Worm (Caenorhabditis elegans): ENCODE data around the gene nhr-119.

The nhr-119 gene

ce11 chrII:2839004-2839403 lies 38.6 kb upstream of the nhr-119 start, which contains the start of gene Y110A2AL.4:
TSS of gene Y110A2AL.4 (plus strand) at chrII:2839304.
- peak; percentile 12 for TF ChIP-seq elt-1 (tag; optimal IDR thresholded peaks at IDR 0.05; ENCODE audit: borderline replicate concordance, insufficient read depth)

ce11 chrII:2836853-2837252 lies 36.5 kb upstream of the nhr-119 start, which contains the start of gene K12H6.7:
TSS of gene K12H6.7 (minus strand) at chrII:2836953.
- TF ChIP-seq cnd-1 (tag; optimal IDR thresholded peaks at IDR 0.05) (no peak), ham-2 (GFP tag; optimal IDR thresholded peaks at IDR 0.05) (no peak), unc-39 (tag; optimal IDR thresholded peaks at IDR 0.05) (no peak)

- TF ChIP-seq ces-1 (GFP tag; optimal IDR thresholded peaks at IDR 0.05) (peak; percentile 8), blmp-1 (tag; optimal IDR thresholded peaks at IDR 0.05) (no peak)
These were observed 33.7 kb upstream of the nhr-119 start for ce11 chrII:2834105-2834504.

DNA sequence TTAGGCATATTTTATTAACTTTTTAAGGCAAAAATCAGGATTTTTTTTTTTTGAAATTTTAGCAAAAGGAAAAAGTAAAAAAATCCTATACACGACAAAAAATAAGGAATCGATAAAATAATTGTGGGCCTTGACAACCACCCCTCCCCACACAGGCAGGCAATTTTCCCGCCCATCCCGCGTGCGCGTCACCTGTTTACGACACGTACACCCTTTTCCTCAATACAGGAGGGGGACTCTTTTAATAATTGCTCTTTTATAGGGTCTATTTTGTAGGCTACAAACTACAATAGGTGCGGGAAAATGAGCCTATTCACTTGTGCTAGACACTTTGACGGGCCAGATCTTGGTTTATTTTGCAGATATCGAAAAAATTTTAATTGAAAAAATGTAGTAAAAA lies 32.1 kb upstream of the nhr-119 start:
- TF ChIP-seq lin-13 (tag; optimal IDR thresholded peaks at IDR 0.05) (no peak), unc-39 (tag; optimal IDR thresholded peaks at IDR 0.05) (no peak), sem-2 (GFP tag; optimal IDR thresholded peaks at IDR 0.05) (no peak), elt-1 (tag; optimal IDR thresholded peaks at IDR 0.05; ENCODE audit: borderline replicate concordance, insufficient read depth) (no peak), lin-32 (GFP tag; optimal IDR thresholded peaks at IDR 0.05) (no peak), elt-3 (tag; optimal IDR thresholded peaks at IDR 0.05) (no peak), bed-3 (GFP tag; optimal IDR thresholded peaks at IDR 0.05) (no peak), hlh-1 (tag; optimal IDR thresholded peaks at IDR 0.05) (peak; percentile 81), blmp-1 (tag; optimal IDR thresholded peaks at IDR 0.05) (no peak), nhr-12 (tag; optimal IDR thresholded peaks at IDR 0.05) (peak; percentile 52), mep-1 (tag; optimal IDR thresholded peaks at IDR 0.05) (no peak), ham-2 (GFP tag; optimal IDR thresholded peaks at IDR 0.05) (no peak), nhr-76 (tag; optimal IDR thresholded peaks at IDR 0.05) (no peak), nhr-237 (tag; optimal IDR thresholded peaks at IDR 0.05) (no peak), ceh-43 (GFP tag; optimal IDR thresholded peaks at IDR 0.05) (peak; percentile 61), ztf-11 (tag; optimal IDR thresholded peaks at IDR 0.05) (no peak), mls-2 (tag; optimal IDR thresholded peaks at IDR 0.05) (peak; percentile 34), ceh-39 (tag; optimal IDR thresholded peaks at IDR 0.05) (peak; percentile 52), sptf-1 (tag; optimal IDR thresholded peaks at IDR 0.05) (no peak), pha-4 (tag; optimal IDR thresholded peaks at IDR 0.05) (no peak), ces-1 (GFP tag; optimal IDR thresholded peaks at IDR 0.05) (no peak)

- TF ChIP-seq zip-8 (tag; optimal IDR thresholded peaks at IDR 0.05) (no peak), lin-13 (tag; optimal IDR thresholded peaks at IDR 0.05) (no peak), hlh-1 (tag; optimal IDR thresholded peaks at IDR 0.05) (peak; percentile 1), unc-62 (GFP tag; optimal IDR thresholded peaks at IDR 0.05) (no peak), lsy-2 (tag; optimal IDR thresholded peaks at IDR 0.05) (no peak), mep-1 (tag; optimal IDR thresholded peaks at IDR 0.05) (no peak), snpc-4 (tag; optimal IDR thresholded peaks at IDR 0.05) (no peak), flh-1 (GFP tag; optimal IDR thresholded peaks at IDR 0.05) (no peak)
These were observed 31.7 kb upstream of the nhr-119 start for ce11 chrII:2832098-2832497.

DNA sequence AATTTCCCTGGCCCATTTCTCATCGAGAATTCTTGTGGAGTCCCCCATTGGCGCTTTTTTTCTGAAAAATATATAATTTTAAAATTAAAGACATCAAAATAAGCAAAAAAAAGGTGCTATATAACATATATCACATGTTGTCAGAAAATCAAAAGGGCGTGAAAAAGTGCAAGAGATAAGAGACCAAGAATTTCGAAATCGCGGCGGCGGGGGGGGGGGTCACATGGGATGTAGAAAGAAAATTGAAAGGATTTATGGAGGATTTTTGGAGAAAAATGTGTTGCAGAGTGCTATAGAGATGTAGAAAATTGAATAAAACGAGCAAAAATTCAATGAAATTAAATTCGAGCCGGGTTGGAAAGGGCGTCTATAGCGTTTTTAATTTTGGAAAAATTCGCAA lies 30.8 kb upstream of the nhr-119 start, which contains the start of gene K12H6.6:
Gene K12H6.6, minus strand, starts transcription at position 61 of the 400 bp plus-strand sequence.
- TF ChIP-seq elt-1 (tag; optimal IDR thresholded peaks at IDR 0.05; ENCODE audit: borderline replicate concordance, insufficient read depth) (no peak), elt-3 (tag; optimal IDR thresholded peaks at IDR 0.05) (no peak), lsy-2 (tag; optimal IDR thresholded peaks at IDR 0.05) (no peak), nhr-237 (tag; optimal IDR thresholded peaks at IDR 0.05) (no peak), nhr-2 (tag; optimal IDR thresholded peaks at IDR 0.05) (no peak), zip-8 (tag; optimal IDR thresholded peaks at IDR 0.05) (no peak), ces-1 (GFP tag; optimal IDR thresholded peaks at IDR 0.05) (no peak), ceh-43 (GFP tag; optimal IDR thresholded peaks at IDR 0.05) (no peak), ztf-11 (tag; optimal IDR thresholded peaks at IDR 0.05) (no peak), unc-39 (tag; optimal IDR thresholded peaks at IDR 0.05) (no peak), bed-3 (GFP tag; optimal IDR thresholded peaks at IDR 0.05) (no peak)

DNA sequence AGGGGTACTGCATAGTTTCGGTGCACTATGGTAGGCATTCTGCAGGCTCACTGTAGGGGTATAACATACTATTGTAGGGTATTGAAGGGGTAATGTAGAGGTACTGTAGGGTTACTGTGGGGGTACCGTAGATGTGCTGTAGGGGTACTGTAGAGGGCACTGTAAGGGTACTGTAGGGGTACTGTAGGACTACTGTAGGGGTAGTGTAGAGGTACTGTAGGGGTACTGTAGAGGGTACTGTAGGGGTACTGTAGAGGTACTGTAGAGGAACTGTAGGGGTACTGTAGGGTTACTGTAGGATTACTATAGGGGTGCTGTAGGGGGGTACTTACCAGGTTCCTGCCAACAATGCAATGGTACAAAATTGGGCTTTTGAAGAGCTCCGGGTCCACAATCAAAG lies 29.7 kb upstream of the nhr-119 start:
- TF ChIP-seq lsy-2 (tag; optimal IDR thresholded peaks at IDR 0.05) (peak; percentile 34), sptf-1 (tag; optimal IDR thresholded peaks at IDR 0.05) (peak; percentile 18), mls-2 (tag; optimal IDR thresholded peaks at IDR 0.05) (peak; percentile 3), nhr-28 (tag; optimal IDR thresholded peaks at IDR 0.05) (no peak)

Data from whole organism, mixed stage, embryonic.